In the genomic region with DNA sequence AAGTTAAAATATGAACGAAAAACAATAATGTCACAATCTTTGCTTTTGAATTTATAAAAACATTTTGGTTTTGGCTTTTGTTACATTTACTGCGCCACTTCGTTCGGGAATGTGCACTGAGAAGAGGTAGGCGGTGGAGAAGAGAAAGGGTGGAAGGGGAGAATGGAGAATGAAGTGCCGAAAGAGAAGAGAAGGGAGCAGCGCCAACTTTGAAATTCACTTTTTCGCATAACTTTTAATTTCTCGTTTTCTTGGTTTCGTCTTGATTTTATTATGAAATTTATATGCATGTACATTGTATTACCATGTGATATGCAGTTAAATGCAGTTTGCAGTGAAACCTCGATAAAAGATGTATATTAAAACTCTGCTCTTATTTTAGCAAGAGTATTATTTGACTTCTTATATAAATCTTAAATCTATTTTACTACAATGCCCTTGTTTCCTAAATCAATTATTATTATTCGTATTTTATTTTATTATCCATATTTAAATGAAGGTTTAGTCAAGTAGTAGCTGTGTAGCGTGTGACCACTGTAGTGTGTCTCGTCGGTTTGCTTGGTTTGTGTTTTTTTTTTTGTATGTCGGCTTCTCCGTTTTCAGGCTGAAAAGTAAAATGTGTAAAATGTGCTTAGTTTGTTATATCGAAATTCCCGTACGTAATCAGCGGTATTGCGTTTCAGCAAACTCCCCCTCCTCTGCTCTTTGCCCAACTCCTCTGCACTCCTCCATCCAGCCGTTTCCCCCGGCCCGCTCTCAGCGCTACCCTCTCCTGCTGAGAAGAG, we compare ENCODE assay signal across 5 fruit fly cellular contexts.
TF ChIP-seq lines count a peak whose summit lies in the region.

No protein-coding gene starts in this region.

- TF ChIP-seq CTCF in whole organism, embryonic (GFP tag; optimal IDR thresholded peaks at IDR 0.05; lab: Kevin White, UChicago), result no peak

TF ChIP-seq in whole organism, adult, 20 proteins besides CTCF, POLR2A, EP300 and RAD21:
- TF ChIP-seq tj (GFP tag; optimal IDR thresholded peaks at IDR 0.05; lab: Kevin White, UChicago), result peak; percentile 99
- TF ChIP-seq Crg-1 (GFP tag; optimal IDR thresholded peaks at IDR 0.05; lab: Kevin White, UChicago), result peak; percentile 45
- TF ChIP-seq Mnt (GFP tag; optimal IDR thresholded peaks at IDR 0.05; lab: Kevin White, UChicago), result peak; percentile 15
- no peak for TF ChIP-seq Clk (GFP tag; optimal IDR thresholded peaks at IDR 0.05; lab: Kevin White, UChicago)
- TF ChIP-seq CG7101 (tag; optimal IDR thresholded peaks at IDR 0.05; lab: Kevin White, UChicago), result peak; percentile 84
- no peak for TF ChIP-seq CG12768 (GFP tag; optimal IDR thresholded peaks at IDR 0.05; lab: Kevin White, UChicago)
- TF ChIP-seq bab1 (GFP tag; optimal IDR thresholded peaks at IDR 0.05; lab: Kevin White, UChicago), result peak; percentile 96
- peak; percentile 82 for TF ChIP-seq CG14711 (tag; optimal IDR thresholded peaks at IDR 0.05; lab: Kevin White, UChicago)
- TF ChIP-seq pad (GFP tag; optimal IDR thresholded peaks at IDR 0.05; lab: Kevin White, UChicago), result peak; percentile 74
- peak; percentile 39 for TF ChIP-seq CG33017 (tag; optimal IDR thresholded peaks at IDR 0.05; lab: Kevin White, UChicago)
- TF ChIP-seq CG11617 (GFP tag; optimal IDR thresholded peaks at IDR 0.05; lab: Kevin White, UChicago), result peak; percentile 61
- TF ChIP-seq kay (GFP tag; lab: Kevin White, UChicago; ENCODE audit: borderline replicate concordance), result no peak
- peak; percentile 11 for TF ChIP-seq ovo (GFP tag; optimal IDR thresholded peaks at IDR 0.05; lab: Kevin White, UChicago)
- no peak for TF ChIP-seq cnc (optimal IDR thresholded peaks at IDR 0.05; lab: Kevin White, UChicago)

TF ChIP-seq in whole organism, embryonic, 481 proteins besides CTCF, POLR2A, EP300 and RAD21 (continues in another document):
- TF ChIP-seq CG33557 (GFP tag; optimal IDR thresholded peaks at IDR 0.05; lab: Kevin White, UChicago) (peak; percentile 15), sens (GFP tag; lab: Kevin White, UChicago) (peak; percentile 44), D (optimal IDR thresholded peaks at IDR 0.05; lab: Kevin White, UChicago) (no peak), D (GFP tag; optimal IDR thresholded peaks at IDR 0.05; lab: Kevin White, UChicago) (peak; percentile 2), prd (optimal IDR thresholded peaks at IDR 0.05; lab: Kevin White, UChicago) (no peak), prd (GFP tag; IDR thresholded peaks at IDR 0.05; lab: Robert Waterston, UW) (peak; percentile 26; the same call in 1 of the 3 replicates), CG6689 (GFP tag; IDR thresholded peaks at IDR 0.05; lab: Robert Waterston, UW) (0 out of 2 replicates have a peak, but pooled peaks have one; percentile 38), grau (tag; optimal IDR thresholded peaks at IDR 0.05; lab: Kevin White, UChicago) (peak; percentile 91), abd-A (tag; optimal IDR thresholded peaks at IDR 0.05; lab: Kevin White, UChicago) (no peak), CG10979 (tag; optimal IDR thresholded peaks at IDR 0.05; lab: Kevin White, UChicago) (peak; percentile 41), corto (GFP tag; optimal IDR thresholded peaks at IDR 0.05; lab: Kevin White, UChicago) (no peak), so (GFP tag; IDR thresholded peaks at IDR 0.05; lab: Robert Waterston, UW) (no peak), schlank (tag; optimal IDR thresholded peaks at IDR 0.05; lab: Kevin White, UChicago) (no peak), Sry-β (GFP tag; optimal IDR thresholded peaks at IDR 0.05; lab: Kevin White, UChicago) (no peak), Hr39 (optimal IDR thresholded peaks at IDR 0.05; lab: Kevin White, UChicago) (no peak), CG10267 (tag; optimal IDR thresholded peaks at IDR 0.05; lab: Kevin White, UChicago) (peak; percentile 18), phol (tag; optimal IDR thresholded peaks at IDR 0.05; lab: Kevin White, UChicago) (peak; percentile 10), CG12391 (tag; optimal IDR thresholded peaks at IDR 0.05; lab: Kevin White, UChicago) (peak; percentile 37)

TF ChIP-seq in whole organism, prepupa, 60 proteins besides CTCF, POLR2A, EP300 and RAD21 (continues in another document):
- TF ChIP-seq Eip78C (GFP tag; lab: Kevin White, UChicago), result peak; percentile 85
- peak; percentile 49 for TF ChIP-seq Hr4 (GFP tag; optimal IDR thresholded peaks at IDR 0.05; lab: Kevin White, UChicago)
- peak; percentile 70 for TF ChIP-seq Blimp-1 (GFP tag; optimal IDR thresholded peaks at IDR 0.05; lab: Kevin White, UChicago)
- TF ChIP-seq Ets21C (GFP tag; optimal IDR thresholded peaks at IDR 0.05; lab: Kevin White, UChicago), result peak; percentile 46
- peak; percentile 38; the same call in 2 of the 3 replicates for TF ChIP-seq CG6163 (GFP tag; IDR thresholded peaks at IDR 0.05; lab: Robert Waterston, UW)
- peak; percentile 53 for TF ChIP-seq CG3919 (GFP tag; optimal IDR thresholded peaks at IDR 0.05; lab: Kevin White, UChicago)
- TF ChIP-seq fd59A (GFP tag; optimal IDR thresholded peaks at IDR 0.05; lab: Kevin White, UChicago), result peak; percentile 17
- no peak for TF ChIP-seq CG11294 (GFP tag; IDR thresholded peaks at IDR 0.05; lab: Robert Waterston, UW)
- TF ChIP-seq dac (GFP tag; optimal IDR thresholded peaks at IDR 0.05; lab: Kevin White, UChicago), result no peak
- TF ChIP-seq OdsH (GFP tag; optimal IDR thresholded peaks at IDR 0.05; lab: Kevin White, UChicago), result peak; percentile 56
- peak; percentile 47 for TF ChIP-seq pdm3 (GFP tag; optimal IDR thresholded peaks at IDR 0.05; lab: Kevin White, UChicago)
- TF ChIP-seq CG31627 (GFP tag; optimal IDR thresholded peaks at IDR 0.05; lab: Kevin White, UChicago), result peak; percentile 29
- peak; percentile 35 for TF ChIP-seq net (GFP tag; optimal IDR thresholded peaks at IDR 0.05; lab: Kevin White, UChicago)
- peak; percentile 75 for TF ChIP-seq CG10631 (GFP tag; optimal IDR thresholded peaks at IDR 0.05; lab: Kevin White, UChicago)
- peak; percentile 63 for TF ChIP-seq Ets96B (tag; optimal IDR thresholded peaks at IDR 0.05; lab: Kevin White, UChicago)
- peak; percentile 21 for TF ChIP-seq Eip93F (GFP tag; optimal IDR thresholded peaks at IDR 0.05; lab: Kevin White, UChicago)
- TF ChIP-seq ss (GFP tag; optimal IDR thresholded peaks at IDR 0.05; lab: Kevin White, UChicago), result peak in 1 of 2 experiments; percentile 34

TF ChIP-seq in whole organism, pupa, 21 proteins besides CTCF, POLR2A, EP300 and RAD21 (continues in another document):
- TF ChIP-seq gl (tag; optimal IDR thresholded peaks at IDR 0.05; lab: Kevin White, UChicago) (no peak), CG15710 (tag; optimal IDR thresholded peaks at IDR 0.05; lab: Kevin White, UChicago) (peak; percentile 70), CG8159 (tag; optimal IDR thresholded peaks at IDR 0.05; lab: Kevin White, UChicago) (peak; percentile 66), CG8301 (tag; optimal IDR thresholded peaks at IDR 0.05; lab: Kevin White, UChicago) (peak; percentile 32), Pif1B (GFP tag; optimal IDR thresholded peaks at IDR 0.05; lab: Kevin White, UChicago) (peak; percentile 46), CG34367 (tag; optimal IDR thresholded peaks at IDR 0.05; lab: Kevin White, UChicago) (peak; percentile 43), fd96Ca (GFP tag; IDR thresholded peaks at IDR 0.05; lab: Robert Waterston, UW) (no peak), CG4496 (GFP tag; IDR thresholded peaks at IDR 0.05; lab: Robert Waterston, UW) (0 out of 3 replicates have a peak, but pooled peaks have one; percentile 47), CG14655 (GFP tag; optimal IDR thresholded peaks at IDR 0.05; lab: Kevin White, UChicago) (peak; percentile 54), Pif1A (GFP tag; optimal IDR thresholded peaks at IDR 0.05; lab: Kevin White, UChicago) (peak; percentile 10), CG13204 (GFP tag; optimal IDR thresholded peaks at IDR 0.05; lab: Kevin White, UChicago) (no peak), D1 (tag; optimal IDR thresholded peaks at IDR 0.05; lab: Kevin White, UChicago) (no peak), CG17806 (tag; optimal IDR thresholded peaks at IDR 0.05; lab: Kevin White, UChicago) (peak; percentile 63), CG9948 (tag; optimal IDR thresholded peaks at IDR 0.05; lab: Kevin White, UChicago) (peak; percentile 61), Snoo (tag; optimal IDR thresholded peaks at IDR 0.05; lab: Kevin White, UChicago) (peak; percentile 44), CG10348 (GFP tag; IDR thresholded peaks at IDR 0.05; lab: Robert Waterston, UW) (no peak), Ets98B (GFP tag; IDR thresholded peaks at IDR 0.05; lab: Robert Waterston, UW) (no peak), EcR (GFP tag; optimal IDR thresholded peaks at IDR 0.05; lab: Kevin White, UChicago) (no peak), CG12605 (GFP tag; IDR thresholded peaks at IDR 0.05; lab: Robert Waterston, UW) (no peak), rn (GFP tag; IDR thresholded peaks at IDR 0.05; lab: Robert Waterston, UW) (no peak)

TF ChIP-seq in whole organism, wandering third instar larva, 38 proteins besides CTCF, POLR2A, EP300 and RAD21 (continues in another document):
- TF ChIP-seq Sp1 (GFP tag; optimal IDR thresholded peaks at IDR 0.05; lab: Kevin White, UChicago) (peak; percentile 72), GATAd (GFP tag; optimal IDR thresholded peaks at IDR 0.05; lab: Kevin White, UChicago) (no peak), Hr83 (GFP tag; optimal IDR thresholded peaks at IDR 0.05; lab: Kevin White, UChicago; ENCODE audit: poor library complexity, severe bottlenecking) (no peak), lola (GFP tag; optimal IDR thresholded peaks at IDR 0.05; lab: Kevin White, UChicago) (no peak), rgr (GFP tag; optimal IDR thresholded peaks at IDR 0.05; lab: Kevin White, UChicago) (peak; percentile 63), ey (GFP tag; optimal IDR thresholded peaks at IDR 0.05; lab: Kevin White, UChicago) (no peak), sv (GFP tag; optimal IDR thresholded peaks at IDR 0.05; lab: Kevin White, UChicago) (no peak), HLH106 (tag; optimal IDR thresholded peaks at IDR 0.05; lab: Kevin White, UChicago) (peak; percentile 68), Mio (GFP tag; optimal IDR thresholded peaks at IDR 0.05; lab: Kevin White, UChicago) (no peak), br (GFP tag; optimal IDR thresholded peaks at IDR 0.05; lab: Kevin White, UChicago) (no peak), N (GFP tag; optimal IDR thresholded peaks at IDR 0.05; lab: Kevin White, UChicago) (no peak), woc (GFP tag; optimal IDR thresholded peaks at IDR 0.05; lab: Kevin White, UChicago) (no peak), brk (GFP tag; optimal IDR thresholded peaks at IDR 0.05; lab: Kevin White, UChicago) (no peak), dmrt93B (GFP tag; optimal IDR thresholded peaks at IDR 0.05; lab: Kevin White, UChicago) (peak; percentile 45), Hnf4 (GFP tag; optimal IDR thresholded peaks at IDR 0.05; lab: Kevin White, UChicago) (no peak), psq (GFP tag; optimal IDR thresholded peaks at IDR 0.05; lab: Kevin White, UChicago) (peak; percentile 59), OdsH (GFP tag; optimal IDR thresholded peaks at IDR 0.05; lab: Kevin White, UChicago) (peak; percentile 59), Dif (GFP tag; optimal IDR thresholded peaks at IDR 0.05; lab: Kevin White, UChicago; ENCODE audit: partially characterized antibody) (no peak), dl (GFP tag; optimal IDR thresholded peaks at IDR 0.05; lab: Kevin White, UChicago; ENCODE audit: insufficient read depth in 1 of 2, partially characterized antibody in 2 of 2) (no peak), dsf (GFP tag; optimal IDR thresholded peaks at IDR 0.05; lab: Kevin White, UChicago; ENCODE audit: borderline replicate concordance) (no peak), Myc (optimal IDR thresholded peaks at IDR 0.05; lab: Kevin White, UChicago) (no peak)
